Worm (Caenorhabditis elegans) whole organism, L2 larva: ENCODE measurements around the gene txt-8.

Experiments used
- lin-11 ChIP-seq: fragments of 150-350 bp; sonication (generic microtip); optimal IDR thresholded peaks from 2 replicates; lab custom pipeline; 2014; ENCODE audit warnings: missing biosample characterization, missing genetic modification characterization, inconsistent platforms, mixed read lengths
- lsy-2 ChIP-seq, 2 experiments: fragments of 150-350 bp in 1 of 2; sonication (generic microtip) in 1 of 2; optimal IDR thresholded peaks; 2 replicates each; lab custom pipeline; 2014 to 2017; ENCODE audit warnings: missing biosample characterization in 2 of 2, missing genetic modification characterization in 2 of 2
- nhr-237 ChIP-seq: fragments of 150-350 bp; optimal IDR thresholded peaks from 2 replicates; lab custom pipeline; 2014; ENCODE audit warnings: missing biosample characterization, missing genetic modification characterization

DNA sequence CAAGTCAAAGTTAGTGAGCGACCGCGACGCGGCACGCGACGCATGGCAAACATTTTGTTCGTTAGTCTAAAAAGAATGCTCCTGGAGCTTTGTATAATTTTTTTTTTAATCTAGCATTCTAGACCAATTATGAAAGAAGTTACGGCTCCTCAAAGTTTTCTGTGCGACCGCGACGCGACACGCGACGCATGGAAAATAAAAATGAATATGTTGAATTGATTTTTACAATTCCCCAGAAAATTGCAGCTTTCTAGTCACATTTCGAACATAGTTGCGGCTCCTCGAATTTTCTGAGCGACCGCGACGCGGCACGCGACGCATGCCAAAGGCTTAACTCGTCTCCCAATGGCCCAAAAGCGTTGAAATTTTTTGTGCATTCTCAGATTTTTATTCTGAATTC lies 10.3 kb downstream of the txt-8 start, which contains the start of gene ZK262.4:
- TF ChIP-seq nhr-237 (tag; lab: Kevin White, UChicago) (no peak), lsy-2 (tag; optimal IDR thresholded peaks at IDR 0.05; lab: Kevin White, UChicago) (no peak), lin-11 (tag; lab: Kevin White, UChicago) (no peak)
